Worm (Caenorhabditis elegans): ENCODE data around the gene T06D4.1.

T06D4.1 gene

ce11 chrII:3381510-3381909, at the start of gene T06D4.1:
Gene T06D4.1, plus strand, starts transcription at chrII:3381830.
- TF ChIP-seq ama-1 (optimal IDR thresholded peaks at IDR 0.05), result no peak
- TF ChIP-seq B0310.2 (tag; optimal IDR thresholded peaks at IDR 0.05), result no peak
- TF ChIP-seq flt-1 (GFP tag; IDR thresholded peaks at IDR 0.05), result no peak

- TF ChIP-seq scrt-1 (GFP tag; IDR thresholded peaks at IDR 0.05) (no peak), ama-1 (optimal IDR thresholded peaks at IDR 0.05) (no peak), flt-1 (GFP tag; IDR thresholded peaks at IDR 0.05) (no peak), ceh-13 (GFP tag; optimal IDR thresholded peaks at IDR 0.05) (no peak), sea-1 (GFP tag; conservative IDR thresholded peaks at IDR 0.05) (no peak), ets-7 (tag; optimal IDR thresholded peaks at IDR 0.05) (no peak), ceh-36 (tag; optimal IDR thresholded peaks at IDR 0.05) (no peak), hmbx-1 (tag; optimal IDR thresholded peaks at IDR 0.05) (no peak), tra-4 (tag; optimal IDR thresholded peaks at IDR 0.05) (no peak), B0310.2 (tag; optimal IDR thresholded peaks at IDR 0.05) (no peak), hnd-1 (tag; optimal IDR thresholded peaks at IDR 0.05) (no peak), tbx-37 (GFP tag; conservative IDR thresholded peaks at IDR 0.05) (no peak), tbx-11 (GFP tag; IDR thresholded peaks at IDR 0.05) (no peak), pes-1 (GFP tag; IDR thresholded peaks at IDR 0.05) (no peak), hmg-4 (GFP tag; optimal IDR thresholded peaks at IDR 0.05) (no peak), aly-1 (tag; optimal IDR thresholded peaks at IDR 0.05) (no peak)
Observed at ce11 chrII:3332039-3332438, 49.6 kb upstream of the T06D4.1 start, which contains the start of gene irld-27. Gene irld-27, plus strand, starts transcription at chrII:3332339.

- no peak for TF ChIP-seq flt-1 (GFP tag; IDR thresholded peaks at IDR 0.05)
- TF ChIP-seq scrt-1 (GFP tag; IDR thresholded peaks at IDR 0.05), result no peak
- no peak for TF ChIP-seq ceh-36 (tag; optimal IDR thresholded peaks at IDR 0.05)
- TF ChIP-seq ama-1 (optimal IDR thresholded peaks at IDR 0.05), result no peak
- no peak for TF ChIP-seq hnd-1 (tag; optimal IDR thresholded peaks at IDR 0.05)
- TF ChIP-seq tbx-37 (GFP tag; conservative IDR thresholded peaks at IDR 0.05), result no peak
Observed at ce11 chrII:3337039-3337438, 44.6 kb upstream of the T06D4.1 start, which contains the start of gene F14D2.19. Gene F14D2.19, minus strand, starts transcription at chrII:3337139.

- no peak for TF ChIP-seq tbx-37 (GFP tag; conservative IDR thresholded peaks at IDR 0.05)
- no peak for TF ChIP-seq hmbx-1 (tag; optimal IDR thresholded peaks at IDR 0.05)
- no peak for TF ChIP-seq ceh-36 (tag; optimal IDR thresholded peaks at IDR 0.05)
- no peak for TF ChIP-seq tra-4 (tag; optimal IDR thresholded peaks at IDR 0.05)
- no peak for TF ChIP-seq hmg-4 (GFP tag; optimal IDR thresholded peaks at IDR 0.05)
- no peak for TF ChIP-seq tbx-11 (GFP tag; IDR thresholded peaks at IDR 0.05)
Observed at ce11 chrII:3338556-3338955, 43.1 kb upstream of the T06D4.1 start, which contains the start of gene F14D2.7. Gene F14D2.7, minus strand, starts transcription at chrII:3338656.

ce11 chrII:3340251-3340650, 41.4 kb upstream of the T06D4.1 start, which contains the start of gene F14D2.5:
Gene F14D2.5, plus strand, starts transcription at chrII:3340551.
- TF ChIP-seq ama-1 (optimal IDR thresholded peaks at IDR 0.05), result no peak
- no peak for TF ChIP-seq B0310.2 (tag; optimal IDR thresholded peaks at IDR 0.05)
- TF ChIP-seq pes-1 (GFP tag; IDR thresholded peaks at IDR 0.05), result no peak
- no peak for TF ChIP-seq hmbx-1 (tag; optimal IDR thresholded peaks at IDR 0.05)
- TF ChIP-seq aly-1 (tag; optimal IDR thresholded peaks at IDR 0.05), result no peak
- TF ChIP-seq F13C5.2 (tag; optimal IDR thresholded peaks at IDR 0.05), result no peak

ce11 chrII:3340818-3341217, 40.8 kb upstream of the T06D4.1 start:
- no peak for TF ChIP-seq tra-4 (tag; optimal IDR thresholded peaks at IDR 0.05)
- TF ChIP-seq sea-1 (GFP tag; conservative IDR thresholded peaks at IDR 0.05), result no peak
- no peak for TF ChIP-seq ets-7 (tag; optimal IDR thresholded peaks at IDR 0.05)
- TF ChIP-seq B0310.2 (tag; optimal IDR thresholded peaks at IDR 0.05), result no peak
- no peak for TF ChIP-seq ama-1 (optimal IDR thresholded peaks at IDR 0.05)
- no peak for TF ChIP-seq scrt-1 (GFP tag; IDR thresholded peaks at IDR 0.05)
- no peak for TF ChIP-seq aly-1 (tag; optimal IDR thresholded peaks at IDR 0.05)
- no peak for TF ChIP-seq hmg-4 (GFP tag; optimal IDR thresholded peaks at IDR 0.05)
- TF ChIP-seq F13C5.2 (tag; optimal IDR thresholded peaks at IDR 0.05), result no peak
- TF ChIP-seq ceh-36 (tag; optimal IDR thresholded peaks at IDR 0.05), result no peak
- no peak for TF ChIP-seq hmbx-1 (tag; optimal IDR thresholded peaks at IDR 0.05)
- TF ChIP-seq pes-1 (GFP tag; IDR thresholded peaks at IDR 0.05), result no peak

- TF ChIP-seq B0310.2 (tag; optimal IDR thresholded peaks at IDR 0.05), result no peak
- TF ChIP-seq hnd-1 (tag; optimal IDR thresholded peaks at IDR 0.05), result no peak
- TF ChIP-seq aly-1 (tag; optimal IDR thresholded peaks at IDR 0.05), result no peak
- TF ChIP-seq tra-4 (tag; optimal IDR thresholded peaks at IDR 0.05), result no peak
- TF ChIP-seq tbx-11 (GFP tag; IDR thresholded peaks at IDR 0.05), result no peak
- no peak for TF ChIP-seq ceh-36 (tag; optimal IDR thresholded peaks at IDR 0.05)
- TF ChIP-seq ama-1 (optimal IDR thresholded peaks at IDR 0.05), result no peak
- TF ChIP-seq hmbx-1 (tag; optimal IDR thresholded peaks at IDR 0.05), result no peak
- no peak for TF ChIP-seq ets-7 (tag; optimal IDR thresholded peaks at IDR 0.05)
- no peak for TF ChIP-seq tbx-37 (GFP tag; conservative IDR thresholded peaks at IDR 0.05)
- TF ChIP-seq pes-1 (GFP tag; IDR thresholded peaks at IDR 0.05), result no peak
Observed at ce11 chrII:3341989-3342388, 39.6 kb upstream of the T06D4.1 start, which contains the start of gene F14D2.11. Gene F14D2.11, minus strand, starts transcription at chrII:3342089.

ce11 chrII:3343714-3344113, 37.9 kb upstream of the T06D4.1 start, which contains the start of gene F14D2.15:
Gene F14D2.15, minus strand, starts transcription at chrII:3343814.
- TF ChIP-seq hnd-1 (tag; optimal IDR thresholded peaks at IDR 0.05) (no peak), ceh-13 (GFP tag; optimal IDR thresholded peaks at IDR 0.05) (no peak), tbx-11 (GFP tag; IDR thresholded peaks at IDR 0.05) (no peak), ets-7 (tag; optimal IDR thresholded peaks at IDR 0.05) (no peak), sea-1 (GFP tag; conservative IDR thresholded peaks at IDR 0.05) (no peak), ceh-36 (tag; optimal IDR thresholded peaks at IDR 0.05) (no peak), B0310.2 (tag; optimal IDR thresholded peaks at IDR 0.05) (no peak), tbx-37 (GFP tag; conservative IDR thresholded peaks at IDR 0.05) (no peak), hmg-4 (GFP tag; optimal IDR thresholded peaks at IDR 0.05) (no peak), flt-1 (GFP tag; IDR thresholded peaks at IDR 0.05) (no peak), scrt-1 (GFP tag; IDR thresholded peaks at IDR 0.05) (no peak), ama-1 (optimal IDR thresholded peaks at IDR 0.05) (no peak), hmbx-1 (tag; optimal IDR thresholded peaks at IDR 0.05) (no peak), tra-4 (tag; optimal IDR thresholded peaks at IDR 0.05) (no peak), aly-1 (tag; optimal IDR thresholded peaks at IDR 0.05) (no peak), pes-1 (GFP tag; IDR thresholded peaks at IDR 0.05) (no peak), F13C5.2 (tag; optimal IDR thresholded peaks at IDR 0.05) (no peak)

Data from whole organism, early embryonic.